Fruit fly (Drosophila melanogaster) whole organism, prepupa: Measurements from ENCODE around the gene CG14543.
A peak's percentile ranks its signal among the peaks of the same experiment; 100 is the strongest.

Experiments
- Blimp-1 ChIP-seq: fragments of 200-800 bp; sonication (Bioruptor generic); optimal IDR thresholded peaks from 3 replicates; lab custom pipeline; 2017; ENCODE audit warnings: missing biosample characterization, missing genetic modification characterization, mild to moderate bottlenecking, moderate library complexity, missing genetic modification reagents
- CG10669 ChIP-seq: fragments of 200-800 bp; sonication (Bioruptor generic); optimal IDR thresholded peaks from 3 replicates; lab custom pipeline; 2018; ENCODE audit warnings: missing biosample characterization, mild to moderate bottlenecking, missing genetic modification characterization, moderate library complexity
- CG11762 ChIP-seq: fragments of 200-800 bp; sonication (Bioruptor generic); optimal IDR thresholded peaks from 3 replicates; lab custom pipeline; 2016; ENCODE audit warnings: missing biosample characterization, missing genetic modification characterization; ENCODE audit not compliant: insufficient read depth
- CG15336 ChIP-seq: fragments of 200-800 bp; sonication (Bioruptor generic); IDR thresholded peaks from 2 replicates; pipeline ENCODE4 v1.3.6; 2022; ENCODE audit warnings: missing biosample characterization, missing genetic modification characterization
- CG1621 ChIP-seq: fragments of 200-800 bp; sonication (Bioruptor generic); optimal IDR thresholded peaks from 3 replicates; lab custom pipeline; 2018; ENCODE audit warnings: missing biosample characterization, mild to moderate bottlenecking, missing genetic modification characterization
- CG32006 ChIP-seq: fragments of 200-800 bp; sonication (Bioruptor generic); optimal IDR thresholded peaks from 3 replicates; lab custom pipeline; 2017; ENCODE audit warnings: missing biosample characterization, mild to moderate bottlenecking, missing genetic modification characterization
- CG34406 ChIP-seq: fragments of 200-800 bp; sonication (Bioruptor generic); optimal IDR thresholded peaks from 3 replicates; lab custom pipeline; 2016; ENCODE audit warnings: missing biosample characterization, missing genetic modification characterization
- CG3919 ChIP-seq: fragments of 200-800 bp; sonication (Bioruptor generic); optimal IDR thresholded peaks from 3 replicates; lab custom pipeline; 2016; ENCODE audit warnings: missing biosample characterization, missing genetic modification characterization
- CG4318 ChIP-seq: fragments of 200-800 bp; sonication (Bioruptor generic); optimal IDR thresholded peaks from 3 replicates; lab custom pipeline; 2017; ENCODE audit warnings: missing biosample characterization, mild to moderate bottlenecking, missing genetic modification characterization
- CG6163 ChIP-seq: fragments of 200-800 bp; sonication (Bioruptor generic); IDR thresholded peaks from 3 replicates; pipeline ENCODE4 v1.3.6; 2022; ENCODE audit warnings: missing biosample characterization, missing genetic modification characterization
- CG6276 ChIP-seq: fragments of 200-800 bp; sonication (Bioruptor generic); optimal IDR thresholded peaks from 2 replicates; lab custom pipeline; 2017; ENCODE audit warnings: missing biosample characterization, mild to moderate bottlenecking, missing genetic modification characterization
- CG6792 ChIP-seq: fragments of 200-800 bp; sonication (Bioruptor generic); optimal IDR thresholded peaks from 3 replicates; lab custom pipeline; 2016; ENCODE audit warnings: missing biosample characterization, missing genetic modification characterization
- CG6808 ChIP-seq: fragments of 200-800 bp; sonication (Bioruptor generic); optimal IDR thresholded peaks from 3 replicates; lab custom pipeline; 2017; ENCODE audit warnings: missing biosample characterization, missing genetic modification characterization, mild to moderate bottlenecking, moderate library complexity, missing genetic modification reagents
- CG6854 ChIP-seq: fragments of 200-800 bp; sonication (Bioruptor generic); optimal IDR thresholded peaks from 2 replicates; lab custom pipeline; 2017; ENCODE audit warnings: missing biosample characterization, mild to moderate bottlenecking, missing genetic modification characterization
- CG7368 ChIP-seq: fragments of 200-800 bp; sonication (Bioruptor generic); optimal IDR thresholded peaks from 3 replicates; lab custom pipeline; 2016; ENCODE audit warnings: missing biosample characterization, missing genetic modification characterization
- CG8119 ChIP-seq: fragments of 200-800 bp; sonication (Bioruptor generic); IDR thresholded peaks from 3 replicates; pipeline ENCODE4 v1.3.6; 2022; ENCODE audit warnings: missing biosample characterization, missing genetic modification characterization
- CG8319 ChIP-seq: fragments of 200-800 bp; sonication (Bioruptor generic); optimal IDR thresholded peaks from 3 replicates; lab custom pipeline; 2016; ENCODE audit warnings: missing biosample characterization, missing genetic modification characterization
- CG8632 ChIP-seq: fragments of 200-800 bp; sonication (Bioruptor generic); optimal IDR thresholded peaks from 3 replicates; lab custom pipeline; 2016; ENCODE audit warnings: missing biosample characterization, missing genetic modification characterization
- CG9139 ChIP-seq: fragments of 200-800 bp; sonication (Bioruptor generic); optimal IDR thresholded peaks from 3 replicates; lab custom pipeline; 2017; ENCODE audit warnings: missing biosample characterization, mild to moderate bottlenecking, missing genetic modification characterization
- Eip75B ChIP-seq: fragments of 200-800 bp; sonication (Bioruptor generic); optimal IDR thresholded peaks from 3 replicates; lab custom pipeline; 2016; ENCODE audit warnings: missing biosample characterization, missing genetic modification characterization
- Eip78C ChIP-seq: fragments of 200-800 bp; sonication (Bioruptor generic); peaks from one replicate; lab custom pipeline; 2016; ENCODE audit warnings: missing biosample characterization, missing genetic modification characterization
- Ets96B ChIP-seq: fragments of 200-800 bp; optimal IDR thresholded peaks from 2 replicates; lab custom pipeline; 2019; ENCODE audit warnings: missing biosample characterization, mild to moderate bottlenecking, missing genetic modification characterization, moderate library complexity
- Gug ChIP-seq: fragments of 200-800 bp; sonication (Bioruptor generic); IDR thresholded peaks from 2 replicates; pipeline ENCODE4 v1.3.6; 2022; ENCODE audit warnings: missing biosample characterization, missing genetic modification characterization
- Hr38 ChIP-seq: sonication (Bioruptor generic); optimal IDR thresholded peaks from 2 replicates; lab custom pipeline; 2016; ENCODE audit warnings: missing biosample characterization, missing genetic modification characterization
- Hr39 ChIP-seq: fragments of 200-800 bp; sonication (Bioruptor generic); optimal IDR thresholded peaks from 2 replicates; lab custom pipeline; 2016; ENCODE audit warnings: missing biosample characterization, missing genetic modification characterization
- Met ChIP-seq: fragments of 200-800 bp; sonication (Bioruptor generic); optimal IDR thresholded peaks from 3 replicates; lab custom pipeline; 2016; ENCODE audit warnings: missing biosample characterization, missing genetic modification characterization
- OdsH ChIP-seq: fragments of 200-800 bp; sonication (Bioruptor generic); optimal IDR thresholded peaks from 3 replicates; lab custom pipeline; 2016; ENCODE audit warnings: missing biosample characterization, missing genetic modification characterization
- Smox ChIP-seq: fragments of 200-800 bp; sonication (Bioruptor generic); optimal IDR thresholded peaks from 3 replicates; lab custom pipeline; 2016; ENCODE audit warnings: missing biosample characterization, missing genetic modification characterization
- Sox102F ChIP-seq: fragments of 200-800 bp; sonication (Bioruptor generic); optimal IDR thresholded peaks from 2 replicates; lab custom pipeline; 2016; ENCODE audit warnings: missing biosample characterization, mild to moderate bottlenecking, missing genetic modification characterization
- acj6 ChIP-seq: fragments of 200-800 bp; sonication (Bioruptor generic); optimal IDR thresholded peaks from 3 replicates; lab custom pipeline; 2016; ENCODE audit warnings: missing biosample characterization, missing genetic modification characterization
- dac ChIP-seq: fragments of 200-800 bp; sonication (Bioruptor generic); optimal IDR thresholded peaks from 2 replicates; lab custom pipeline; 2017; ENCODE audit warnings: missing biosample characterization, mild to moderate bottlenecking, missing genetic modification characterization
- dsx ChIP-seq: fragments of 200-800 bp; optimal IDR thresholded peaks from 3 replicates; lab custom pipeline; 2019; ENCODE audit warnings: missing biosample characterization, mild to moderate bottlenecking, missing genetic modification characterization, moderate library complexity; ENCODE audit not compliant: poor library complexity, severe bottlenecking
- eg ChIP-seq: fragments of 200-800 bp; sonication (Bioruptor generic); IDR thresholded peaks from 3 replicates; pipeline ENCODE4 v1.3.6; 2022; ENCODE audit warnings: missing biosample characterization, missing genetic modification characterization
- esn ChIP-seq: fragments of 200-800 bp; sonication (Bioruptor generic); optimal IDR thresholded peaks from 2 replicates; lab custom pipeline; 2016; ENCODE audit warnings: missing biosample characterization, mild to moderate bottlenecking, missing genetic modification characterization, moderate library complexity
- fd59A ChIP-seq: fragments of 200-800 bp; sonication (Bioruptor generic); optimal IDR thresholded peaks from 2 replicates; lab custom pipeline; 2017; ENCODE audit warnings: missing biosample characterization, mild to moderate bottlenecking, missing genetic modification characterization, missing genetic modification reagents
- fd85E ChIP-seq: fragments of 200-800 bp; sonication (Bioruptor generic); optimal IDR thresholded peaks from 3 replicates; lab custom pipeline; 2016; ENCODE audit warnings: missing biosample characterization, missing genetic modification characterization
- fkh ChIP-seq: fragments of 200-800 bp; sonication (Bioruptor generic); optimal IDR thresholded peaks from 3 replicates; lab custom pipeline; 2017; ENCODE audit warnings: missing biosample characterization, mild to moderate bottlenecking, missing genetic modification characterization, moderate library complexity
- lz ChIP-seq: fragments of 200-800 bp; sonication (Bioruptor generic); optimal IDR thresholded peaks from 3 replicates; lab custom pipeline; 2016; ENCODE audit warnings: missing biosample characterization, missing genetic modification characterization
- net ChIP-seq: fragments of 200-800 bp; sonication (Bioruptor generic); optimal IDR thresholded peaks from 3 replicates; lab custom pipeline; 2016; ENCODE audit warnings: missing biosample characterization, missing genetic modification characterization
- pdm3 ChIP-seq: fragments of 200-800 bp; sonication (Bioruptor generic); optimal IDR thresholded peaks from 3 replicates; lab custom pipeline; 2016; ENCODE audit warnings: missing biosample characterization, missing genetic modification characterization
- salr ChIP-seq, 2 experiments: fragments of 200-800 bp; sonication (Bioruptor generic); optimal IDR thresholded peaks; 3 replicates each; lab custom pipeline; 2016 to 2018; ENCODE audit warnings: missing biosample characterization in 2 of 2, missing genetic modification characterization in 2 of 2, mild to moderate bottlenecking in 1 of 2
- ss ChIP-seq, 2 experiments: fragments of 200-800 bp; sonication (Bioruptor generic); optimal IDR thresholded peaks; 2 replicates in 1 of 2; 3 replicates in 1 of 2; lab custom pipeline; 2017 to 2018; ENCODE audit warnings: mild to moderate bottlenecking in 2 of 2, missing biosample characterization in 2 of 2, missing genetic modification characterization in 2 of 2, moderate library complexity in 1 of 2
- topi ChIP-seq: fragments of 200-800 bp; sonication (Bioruptor generic); optimal IDR thresholded peaks from 3 replicates; lab custom pipeline; 2016; ENCODE audit warnings: missing biosample characterization, missing genetic modification characterization
- vri ChIP-seq: fragments of 200-800 bp; sonication (Bioruptor generic); optimal IDR thresholded peaks from 3 replicates; lab custom pipeline; 2016; ENCODE audit warnings: missing biosample characterization, mild to moderate bottlenecking, missing genetic modification characterization

The CG14543 gene

DNA sequence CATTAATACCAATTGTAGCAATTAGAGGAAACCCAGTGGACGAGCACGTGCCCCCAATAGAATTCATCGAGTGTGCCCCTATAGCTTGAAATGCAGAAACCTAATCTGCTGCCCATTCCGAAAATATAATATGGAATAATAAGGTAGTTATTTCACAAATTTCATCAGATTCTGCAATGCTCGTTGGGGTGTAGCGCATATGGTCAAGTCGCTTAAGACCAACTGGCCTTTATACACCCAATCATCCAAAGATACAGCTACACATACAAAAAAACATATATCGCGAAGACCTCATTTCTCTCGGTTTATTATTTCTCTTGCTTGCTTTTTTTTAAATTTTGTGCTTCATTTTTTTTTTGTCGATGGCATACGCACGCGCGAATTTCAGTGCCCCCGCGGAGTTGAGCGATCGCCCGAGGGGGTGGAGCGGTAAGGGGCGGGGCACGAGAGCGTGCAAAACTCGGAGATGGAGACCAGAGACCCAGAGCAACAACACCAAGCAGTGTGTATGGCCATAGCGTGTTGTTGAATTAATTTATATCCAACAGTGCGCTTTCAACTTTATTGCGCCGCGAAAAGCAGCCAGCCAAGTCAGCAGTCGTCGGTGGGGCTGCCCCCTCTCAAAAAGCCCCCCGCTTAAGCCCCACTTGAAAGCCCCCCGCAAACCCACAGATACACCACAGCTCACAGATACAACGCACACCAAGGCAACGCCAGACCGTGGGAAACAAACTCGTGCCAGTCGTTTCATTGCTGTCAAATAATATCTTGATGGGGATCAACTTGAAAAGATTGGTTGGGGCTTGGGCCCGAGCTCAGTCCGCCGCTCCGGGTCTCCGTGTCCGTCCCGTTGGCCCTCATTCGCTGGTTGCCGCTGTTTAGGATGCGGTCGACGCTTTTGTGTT lies 48.2 kb upstream of the CG14543 start (continued):
- TF ChIP-seq OdsH (GFP tag; lab: Kevin White, UChicago), result no peak
- TF ChIP-seq Hr38, result no peak
- peak; percentile 42 for TF ChIP-seq pdm3 (GFP tag; lab: Kevin White, UChicago)
- peak; percentile 69 for TF ChIP-seq CG8119 (GFP tag; lab: Robert Waterston, UW)
- peak; percentile 85 to 98 for TF ChIP-seq ss (GFP tag; optimal IDR thresholded peaks at IDR 0.05; lab: Kevin White, UChicago)
- TF ChIP-seq fkh (GFP tag; lab: Kevin White, UChicago), result peak; percentile 8
- TF ChIP-seq topi, result peak; percentile 51
- TF ChIP-seq esn, result peak; percentile 40
- TF ChIP-seq CG32006 (GFP tag; lab: Kevin White, UChicago), result peak; percentile 43
- TF ChIP-seq CG4318 (GFP tag; lab: Kevin White, UChicago), result no peak
- TF ChIP-seq CG11762 (GFP tag; lab: Kevin White, UChicago), result no peak
- peak; percentile 58 for TF ChIP-seq vri (GFP tag; lab: Kevin White, UChicago)
- peak; percentile 21 for TF ChIP-seq Eip75B (GFP tag; lab: Kevin White, UChicago)
- peak; percentile 66 for TF ChIP-seq CG34406
- TF ChIP-seq lz (GFP tag; lab: Kevin White, UChicago), result no peak
- TF ChIP-seq fd59A (GFP tag; lab: Kevin White, UChicago), result peak; percentile 39
- peak; percentile 83 for TF ChIP-seq Eip78C (GFP tag; lab: Kevin White, UChicago)
- TF ChIP-seq Blimp-1 (GFP tag; lab: Kevin White, UChicago), result peak; percentile 1
- peak; percentile 51 for TF ChIP-seq CG6276 (GFP tag; lab: Kevin White, UChicago)
- TF ChIP-seq Sox102F (GFP tag; lab: Kevin White, UChicago), result peak; percentile 58
- no peak for TF ChIP-seq CG7368 (GFP tag; lab: Kevin White, UChicago)
- no peak for TF ChIP-seq dac
- TF ChIP-seq fd85E, result peak; percentile 9
- TF ChIP-seq eg, result peak; percentile 80
- peak; percentile 67 for TF ChIP-seq net (GFP tag; lab: Kevin White, UChicago)

DNA sequence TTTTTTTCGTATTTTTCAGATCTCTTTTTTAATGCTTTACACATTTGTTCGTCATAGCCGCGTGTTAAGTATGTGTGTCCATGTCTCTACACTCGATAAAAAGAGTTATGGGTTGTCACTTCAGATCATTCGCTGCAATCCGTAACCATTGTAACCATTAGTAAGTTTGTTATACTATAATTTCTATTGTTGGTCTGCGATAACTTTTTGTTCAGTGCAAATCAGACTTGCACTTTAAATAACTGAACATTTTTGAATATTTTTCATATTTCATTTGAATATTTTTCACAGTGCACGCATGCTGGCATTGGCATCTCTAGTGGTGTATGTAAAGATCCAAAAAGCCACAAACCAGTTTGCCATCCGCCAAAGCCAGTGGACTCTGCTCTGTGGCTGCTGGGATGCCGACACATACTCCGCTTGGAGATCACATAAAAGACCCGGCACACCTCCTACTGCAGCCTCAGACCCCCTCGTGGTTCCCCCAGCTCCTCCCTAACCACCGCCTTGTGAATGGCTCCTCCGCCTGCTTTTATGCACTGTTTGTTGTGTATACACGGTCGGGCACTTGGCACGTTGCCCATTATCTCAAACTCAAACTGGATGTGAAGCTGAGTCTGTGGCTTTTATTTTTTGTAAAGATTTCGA lies 47.4 kb upstream of the CG14543 start:
- TF ChIP-seq Eip78C (GFP tag; lab: Kevin White, UChicago) (peak; percentile 100), topi (peak; percentile 98), salr (GFP tag; optimal IDR thresholded peaks at IDR 0.05; lab: Kevin White, UChicago) (peak; percentile 96 to 97), pdm3 (GFP tag; lab: Kevin White, UChicago) (peak; percentile 98), CG6276 (GFP tag; lab: Kevin White, UChicago) (peak; percentile 93), Smox (GFP tag; lab: Kevin White, UChicago) (peak; percentile 97), Met (GFP tag; lab: Kevin White, UChicago) (peak; percentile 99), CG4318 (GFP tag; lab: Kevin White, UChicago) (peak; percentile 93), CG3919 (GFP tag; lab: Kevin White, UChicago) (peak; percentile 99), dsx (GFP tag; lab: Kevin White, UChicago) (peak; percentile 97), dac (peak; percentile 91), CG8632 (GFP tag; lab: Kevin White, UChicago) (peak; percentile 97), CG6854 (GFP tag; lab: Kevin White, UChicago) (peak; percentile 82), Gug (GFP tag; lab: Robert Waterston, UW) (peak; percentile 92), Eip75B (GFP tag; lab: Kevin White, UChicago) (peak; percentile 98), CG34406 (peak; percentile 97), CG10669 (peak; percentile 98), esn (peak; percentile 98), CG15336 (GFP tag; lab: Robert Waterston, UW) (peak; percentile 96), fd59A (GFP tag; lab: Kevin White, UChicago) (peak; percentile 98), lz (GFP tag; lab: Kevin White, UChicago) (peak; percentile 97), fkh (GFP tag; lab: Kevin White, UChicago) (no peak), ss (GFP tag; optimal IDR thresholded peaks at IDR 0.05; lab: Kevin White, UChicago) (peak; percentile 94 to 98), OdsH (GFP tag; lab: Kevin White, UChicago) (peak; percentile 97), CG6808 (peak; percentile 97), CG6163 (GFP tag; lab: Robert Waterston, UW) (peak; percentile 95), net (GFP tag; lab: Kevin White, UChicago) (peak; percentile 96), CG8319 (GFP tag; lab: Kevin White, UChicago) (peak; percentile 92), CG1621 (tag; lab: Kevin White, UChicago) (peak; percentile 96), acj6 (GFP tag; lab: Kevin White, UChicago) (peak; percentile 98), vri (GFP tag; lab: Kevin White, UChicago) (peak; percentile 97), CG9139 (peak; percentile 95), Hr39 (GFP tag; lab: Kevin White, UChicago) (peak; percentile 98), CG6792 (GFP tag; lab: Kevin White, UChicago) (peak; percentile 97), Ets96B (tag; lab: Kevin White, UChicago) (peak; percentile 99)
